Worm (Caenorhabditis elegans) whole organism, young adult: ENCODE data around the gene pph-4.1.
A peak's percentile ranks its signal among the peaks of the same experiment; 100 is the strongest.

Experiments
- B0336.3 ChIP-seq: fragments of 200-800 bp; sonication (Bioruptor generic); IDR thresholded peaks from 2 replicates; pipeline ENCODE4 v1.3.6; 2022; ENCODE audit warnings: missing genetic modification characterization, missing compliant biosample characterization
- D2030.7 ChIP-seq: fragments of 200-800 bp; sonication (Bioruptor generic); IDR thresholded peaks from 2 replicates; pipeline ENCODE4 v1.3.6; 2022; ENCODE audit warnings: missing genetic modification reagents, missing genetic modification characterization, missing compliant biosample characterization
- F10E7.11 ChIP-seq: sonication (generic microtip); optimal IDR thresholded peaks from 2 replicates; lab custom pipeline; 2017; ENCODE audit warnings: mild to moderate bottlenecking, missing genetic modification characterization, moderate library complexity, missing compliant biosample characterization
- F33H1.4 ChIP-seq: fragments of 200-800 bp; sonication (Bioruptor generic); IDR thresholded peaks from 2 replicates; pipeline ENCODE4 v1.3.6; 2022; ENCODE audit warnings: missing genetic modification reagents, missing genetic modification characterization, missing compliant biosample characterization
- F37B4.10 ChIP-seq: fragments of 200-800 bp; sonication (Bioruptor generic); IDR thresholded peaks from 2 replicates; pipeline ENCODE4 v1.3.6; 2022; ENCODE audit warnings: missing genetic modification characterization, missing compliant biosample characterization
- K11D2.4 ChIP-seq: fragments of 200-800 bp; sonication (Bioruptor generic); IDR thresholded peaks from 2 replicates; pipeline ENCODE4 v1.3.6; 2022; ENCODE audit warnings: missing genetic modification reagents, missing genetic modification characterization, missing compliant biosample characterization
- K12H6.12 ChIP-seq: fragments of 200-800 bp; sonication (Bioruptor generic); optimal IDR thresholded peaks from 2 replicates; lab custom pipeline; 2018; ENCODE audit warnings: mild to moderate bottlenecking, missing genetic modification characterization, missing compliant biosample characterization
- T07F8.4 ChIP-seq: sonication (generic microtip); optimal IDR thresholded peaks from 2 replicates; lab custom pipeline; 2016; ENCODE audit warnings: mild to moderate bottlenecking, missing genetic modification characterization, moderate library complexity, missing compliant biosample characterization
- T26A5.8 ChIP-seq: sonication (generic microtip); optimal IDR thresholded peaks from 2 replicates; lab custom pipeline; 2016; ENCODE audit warnings: missing genetic modification characterization, missing compliant biosample characterization
- Y79H2A.3 ChIP-seq: fragments of 200-800 bp; sonication (Bioruptor generic); conservative IDR thresholded peaks from 2 replicates; pipeline ENCODE4 v1.3.6; 2022; ENCODE audit warnings: missing genetic modification reagents, missing genetic modification characterization, missing compliant biosample characterization
- ama-1 ChIP-seq, 3 experiments: fragments of 150-350 bp in 1 of 3; sonication (generic microtip) in 2 of 3; optimal IDR thresholded peaks; 2 replicates each; lab custom pipeline; 2014 to 2018; ENCODE audit warnings: missing biosample characterization in 2 of 3, missing genetic modification characterization in 2 of 3, missing genetic modification reagents in 2 of 3
- aptf-2 ChIP-seq: fragments of 200-800 bp; sonication (Bioruptor generic); conservative IDR thresholded peaks from 2 replicates; pipeline ENCODE4 v1.3.6; 2022; ENCODE audit warnings: missing genetic modification reagents, missing genetic modification characterization, missing compliant biosample characterization
- atf-7 ChIP-seq: sonication (generic microtip); optimal IDR thresholded peaks from 2 replicates; lab custom pipeline; 2017; ENCODE audit warnings: mild to moderate bottlenecking, missing genetic modification characterization, missing compliant biosample characterization
- attf-3 ChIP-seq: fragments of 200-800 bp; sonication (Bioruptor generic); conservative IDR thresholded peaks from 2 replicates; pipeline ENCODE4 v1.3.6; 2022; ENCODE audit warnings: missing genetic modification reagents, missing genetic modification characterization, missing compliant biosample characterization
- cebp-1 ChIP-seq, 2 experiments: fragments of 200-800 bp in 1 of 2; sonication (Bioruptor generic) in 1 of 2; sonication (generic microtip) in 1 of 2; IDR thresholded peaks in 1 of 2; optimal IDR thresholded peaks in 1 of 2; 2 replicates each; pipeline versions ENCODE4 v1.3.6 to Lab custom; 2017 to 2022; ENCODE audit warnings: missing compliant biosample characterization in 2 of 2, missing genetic modification characterization in 2 of 2, mild to moderate bottlenecking in 1 of 2, missing genetic modification reagents in 1 of 2, moderate library complexity in 1 of 2
- cebp-2 ChIP-seq: fragments of 200-800 bp; sonication (Bioruptor generic); IDR thresholded peaks from 2 replicates; pipeline ENCODE4 v1.3.6; 2022; ENCODE audit warnings: missing genetic modification characterization, missing compliant biosample characterization
- chd-7 ChIP-seq: sonication (generic microtip); optimal IDR thresholded peaks from 2 replicates; lab custom pipeline; 2016; ENCODE audit warnings: mild to moderate bottlenecking, missing genetic modification characterization, moderate library complexity, missing compliant biosample characterization
- dpl-1 ChIP-seq: fragments of 150-350 bp; optimal IDR thresholded peaks from 2 replicates; lab custom pipeline; 2014; ENCODE audit warnings: missing biosample characterization, missing genetic modification reagents, missing genetic modification characterization
- efl-1 ChIP-seq: fragments of 150-350 bp; optimal IDR thresholded peaks from 2 replicates; lab custom pipeline; 2014; ENCODE audit warnings: missing biosample characterization, missing genetic modification reagents, missing genetic modification characterization
- ekl-4 ChIP-seq: fragments of 200-800 bp; sonication (Bioruptor generic); IDR thresholded peaks from 2 replicates; pipeline ENCODE4 v1.3.6; 2022; ENCODE audit warnings: missing genetic modification reagents, missing genetic modification characterization, missing compliant biosample characterization
- him-1 ChIP-seq: sonication (generic microtip); optimal IDR thresholded peaks from 2 replicates; lab custom pipeline; 2016; ENCODE audit warnings: missing genotype, missing genetic modification reagents, missing genetic modification characterization, missing compliant biosample characterization
- hlh-12 ChIP-seq: sonication (generic microtip); optimal IDR thresholded peaks from 2 replicates; lab custom pipeline; 2016; ENCODE audit warnings: missing genetic modification characterization, missing compliant biosample characterization
- hmg-20 ChIP-seq: fragments of 200-800 bp; sonication (Bioruptor generic); IDR thresholded peaks from 2 replicates; pipeline ENCODE4 v1.3.6; 2022; ENCODE audit warnings: missing genetic modification reagents, missing genetic modification characterization, missing compliant biosample characterization
- hsf-1 ChIP-seq: fragments of 200-800 bp; sonication (Bioruptor generic); IDR thresholded peaks from 2 replicates; pipeline ENCODE4 v1.3.6; 2022; ENCODE audit warnings: missing genetic modification reagents, missing genetic modification characterization, missing compliant biosample characterization
- let-607 ChIP-seq, 2 experiments: fragments of 200-800 bp in 1 of 2; sonication (Bioruptor generic) in 1 of 2; sonication (generic microtip) in 1 of 2; optimal IDR thresholded peaks; 2 replicates each; lab custom pipeline; 2016 to 2018; ENCODE audit warnings: mild to moderate bottlenecking in 2 of 2, missing compliant biosample characterization in 2 of 2, missing genetic modification characterization in 2 of 2, moderate library complexity in 2 of 2, missing genotype in 1 of 2
- lin-26 ChIP-seq: fragments of 200-800 bp; sonication (Bioruptor generic); IDR thresholded peaks from 2 replicates; pipeline ENCODE4 v1.3.6; 2022; ENCODE audit warnings: missing genetic modification reagents, missing genetic modification characterization, missing compliant biosample characterization
- lin-40 ChIP-seq: sonication (generic microtip); optimal IDR thresholded peaks from 2 replicates; lab custom pipeline; 2016; ENCODE audit warnings: missing genetic modification characterization, mild to moderate bottlenecking, missing compliant biosample characterization, missing genotype, missing genetic modification reagents
- lin-54 ChIP-seq: fragments of 200-800 bp; sonication (Bioruptor generic); optimal IDR thresholded peaks from 2 replicates; lab custom pipeline; 2018; ENCODE audit warnings: mild to moderate bottlenecking, missing genetic modification characterization, missing compliant biosample characterization
- madf-3 ChIP-seq: fragments of 200-800 bp; sonication (Bioruptor generic); IDR thresholded peaks from 2 replicates; pipeline ENCODE4 v1.3.6; 2022; ENCODE audit warnings: missing genetic modification reagents, missing genetic modification characterization, missing compliant biosample characterization
- madf-8 ChIP-seq: fragments of 200-800 bp; sonication (Bioruptor generic); conservative IDR thresholded peaks from 2 replicates; pipeline ENCODE4 v1.3.6; 2022; ENCODE audit warnings: missing genetic modification reagents, missing genetic modification characterization, missing compliant biosample characterization
- mcd-1 ChIP-seq: fragments of 200-800 bp; sonication (Bioruptor generic); IDR thresholded peaks from 2 replicates; pipeline ENCODE4 v1.3.6; 2022; ENCODE audit warnings: missing genetic modification reagents, missing genetic modification characterization, missing compliant biosample characterization
- mes-4 ChIP-seq: sonication (generic microtip); optimal IDR thresholded peaks from 2 replicates; lab custom pipeline; 2016; ENCODE audit warnings: missing genotype, missing genetic modification characterization, missing compliant biosample characterization
- nfyb-1 ChIP-seq: fragments of 200-800 bp; sonication (Bioruptor generic); IDR thresholded peaks from 2 replicates; pipeline ENCODE4 v1.3.6; 2022; ENCODE audit warnings: missing genetic modification reagents, missing genetic modification characterization, missing compliant biosample characterization
- nhr-120 ChIP-seq: fragments of 200-800 bp; sonication (Bioruptor generic); IDR thresholded peaks from 2 replicates; pipeline ENCODE4 v1.3.6; 2022; ENCODE audit warnings: missing genetic modification characterization, missing compliant biosample characterization
- nhr-80 ChIP-seq: sonication (generic microtip); optimal IDR thresholded peaks from 2 replicates; lab custom pipeline; 2016; ENCODE audit warnings: missing genetic modification characterization, missing compliant biosample characterization
- rcor-1 ChIP-seq: fragments of 200-800 bp; sonication (Bioruptor generic); IDR thresholded peaks from 2 replicates; pipeline ENCODE4 v1.3.6; 2022; ENCODE audit warnings: missing genetic modification reagents, missing genetic modification characterization, missing compliant biosample characterization
- rpc-1 ChIP-seq, 2 experiments: fragments of 150-350 bp in 1 of 2; sonication (generic microtip) in 1 of 2; optimal IDR thresholded peaks; 2 replicates each; lab custom pipeline; 2014 to 2018; ENCODE audit warnings: missing biosample characterization in 1 of 2, missing genetic modification characterization in 1 of 2, missing genetic modification reagents in 1 of 2, missing genotype in 1 of 2
- sdz-38 ChIP-seq: sonication (generic microtip); optimal IDR thresholded peaks from 2 replicates; lab custom pipeline; 2016; ENCODE audit warnings: missing genotype, missing genetic modification characterization, missing compliant biosample characterization
- sea-2 ChIP-seq: fragments of 200-800 bp; sonication (Bioruptor generic); IDR thresholded peaks from 2 replicates; pipeline ENCODE4 v1.3.6; 2022; ENCODE audit warnings: missing genetic modification characterization, missing compliant biosample characterization
- tbp1 ChIP-seq: fragments of 200-800 bp; sonication (Bioruptor generic); optimal IDR thresholded peaks from 2 replicates; lab custom pipeline; 2018; ENCODE audit warnings: mild to moderate bottlenecking, missing genetic modification characterization, missing compliant biosample characterization
- tlf-1 ChIP-seq: fragments of 200-800 bp; sonication (Bioruptor generic); optimal IDR thresholded peaks from 2 replicates; lab custom pipeline; 2018; ENCODE audit warnings: mild to moderate bottlenecking, missing genetic modification characterization, missing compliant biosample characterization
- unc-62 ChIP-seq: fragments of 150-350 bp; optimal IDR thresholded peaks from 2 replicates; lab custom pipeline; 2014; ENCODE audit warnings: missing biosample characterization, missing genetic modification reagents, missing genetic modification characterization
- zfh-2 ChIP-seq: fragments of 200-800 bp; sonication (Bioruptor generic); conservative IDR thresholded peaks from 2 replicates; pipeline ENCODE4 v1.3.6; 2022; ENCODE audit warnings: missing genetic modification reagents, missing genetic modification characterization, missing compliant biosample characterization
- ztf-22 ChIP-seq: fragments of 200-800 bp; sonication (Bioruptor generic); optimal IDR thresholded peaks from 2 replicates; lab custom pipeline; 2018; ENCODE audit warnings: mild to moderate bottlenecking, missing genetic modification characterization, moderate library complexity, missing compliant biosample characterization
- ztf-3 ChIP-seq: fragments of 200-800 bp; sonication (Bioruptor generic); optimal IDR thresholded peaks from 2 replicates; lab custom pipeline; 2018; ENCODE audit warnings: mild to moderate bottlenecking, missing genetic modification characterization, missing compliant biosample characterization

The pph-4.1 gene

DNA sequence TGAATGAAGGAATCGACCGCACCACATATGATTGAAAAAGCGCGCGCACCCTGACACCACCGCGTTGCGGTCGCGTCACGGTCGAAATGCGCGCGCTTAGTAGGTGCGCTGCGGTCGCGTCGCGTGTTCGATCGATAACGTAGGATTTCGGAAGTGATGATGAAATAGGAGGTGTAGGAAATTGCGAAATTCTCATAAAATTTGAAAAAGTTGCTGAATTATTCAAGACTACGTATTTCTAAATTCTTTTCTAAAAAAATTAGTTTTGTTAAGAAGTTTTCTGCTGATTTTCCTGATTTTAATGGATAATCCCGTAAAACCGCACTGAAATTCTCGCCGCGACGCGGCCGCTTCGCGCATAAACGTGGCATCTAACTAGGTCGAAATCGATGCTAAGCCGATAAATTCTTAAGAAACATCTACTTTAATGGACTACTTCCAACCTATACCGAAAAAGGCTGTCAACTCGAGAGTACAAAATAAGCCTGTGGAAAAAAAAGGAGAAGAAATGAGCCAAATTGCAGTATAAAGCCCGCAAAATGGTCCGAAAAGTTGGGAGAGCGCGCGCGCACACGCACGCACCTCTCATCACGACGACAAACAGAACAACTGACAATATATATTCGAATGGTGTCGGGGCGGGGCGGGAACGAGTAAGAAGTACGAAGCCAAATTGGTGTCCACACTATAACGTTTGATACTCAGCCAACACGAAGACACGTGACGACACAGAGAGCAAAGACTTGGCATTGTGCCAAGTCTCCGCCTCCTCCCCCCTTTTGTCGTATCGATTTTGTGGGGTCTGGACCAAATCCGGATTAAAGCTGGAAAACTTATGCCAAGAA is 17.5 kb upstream of the pph-4.1 start, which contains the start of gene his-72:
TSS of gene his-72 (minus strand) at position 589 of the 845 bp plus-strand sequence.
- TF ChIP-seq nhr-120 (GFP tag; lab: Robert Waterston, UW) (no peak), him-1 (no peak), attf-3 (GFP tag; lab: Robert Waterston, UW) (no peak), efl-1 (GFP tag; lab: Kevin White, UChicago) (peak; percentile 56), rpc-1 (optimal IDR thresholded peaks at IDR 0.05; lab: Kevin White, UChicago) (no peak), rpc-1 (tag; optimal IDR thresholded peaks at IDR 0.05; lab: Kevin White, UChicago) (no peak), lin-40 (tag; lab: Kevin White, UChicago) (no peak), lin-26 (GFP tag; lab: Robert Waterston, UW) (peak; percentile 31; the same call in 1 of the 2 replicates), tlf-1 (GFP tag; lab: Kevin White, UChicago) (no peak), zfh-2 (no peak), T07F8.4 (tag; lab: Kevin White, UChicago) (no peak), aptf-2 (GFP tag; lab: Robert Waterston, UW) (no peak; the same call in 1 of the 2 replicates), mcd-1 (GFP tag; lab: Robert Waterston, UW) (peak; percentile 28; the same call in 1 of the 2 replicates), hlh-12 (tag; lab: Kevin White, UChicago) (no peak), ztf-22 (GFP tag; lab: Kevin White, UChicago) (no peak), F10E7.11 (tag; lab: Kevin White, UChicago) (no peak), D2030.7 (GFP tag; lab: Robert Waterston, UW) (peak; percentile 8; the same call in 1 of the 2 replicates), mes-4 (tag; lab: Kevin White, UChicago) (no peak), atf-7 (tag; lab: Kevin White, UChicago) (peak; percentile 2), nfyb-1 (peak; percentile 61; the same call in 1 of the 2 replicates), Y79H2A.3 (GFP tag; lab: Robert Waterston, UW) (0 out of 2 replicates have a peak, but pooled peaks have one; percentile 6), tbp1 (GFP tag; lab: Kevin White, UChicago) (no peak), dpl-1 (GFP tag; lab: Kevin White, UChicago) (no peak), madf-8 (GFP tag; lab: Robert Waterston, UW) (no peak), K11D2.4 (GFP tag; lab: Robert Waterston, UW) (no peak), ekl-4 (GFP tag; lab: Robert Waterston, UW) (no peak; the same call in 1 of the 2 replicates), F37B4.10 (GFP tag; lab: Robert Waterston, UW) (no peak), chd-7 (tag; lab: Kevin White, UChicago) (no peak), sdz-38 (tag; lab: Kevin White, UChicago) (no peak), cebp-1 (GFP tag; IDR thresholded peaks at IDR 0.05; lab: Robert Waterston, UW) (peak; percentile 84), cebp-1 (tag; optimal IDR thresholded peaks at IDR 0.05; lab: Kevin White, UChicago) (peak; percentile 95), ztf-3 (GFP tag; lab: Kevin White, UChicago) (no peak), unc-62 (GFP tag; lab: Kevin White, UChicago) (no peak), K12H6.12 (tag; lab: Kevin White, UChicago) (peak; percentile 19), T26A5.8 (tag; lab: Kevin White, UChicago) (no peak), hmg-20 (GFP tag; lab: Robert Waterston, UW) (no peak), lin-54 (GFP tag; lab: Kevin White, UChicago) (peak; percentile 21), F33H1.4 (GFP tag; lab: Robert Waterston, UW) (peak; percentile 15; the same call in 1 of the 2 replicates), sea-2 (GFP tag; lab: Robert Waterston, UW) (0 out of 2 replicates have a peak, but pooled peaks have one; percentile 7), B0336.3 (GFP tag; lab: Robert Waterston, UW) (0 out of 2 replicates have a peak, but pooled peaks have one; percentile 51), rcor-1 (GFP tag; lab: Robert Waterston, UW) (0 out of 2 replicates have a peak, but pooled peaks have one; percentile 17), madf-3 (GFP tag; lab: Robert Waterston, UW) (peak; percentile 95), hsf-1 (GFP tag; lab: Robert Waterston, UW) (no peak; the same call in 1 of the 2 replicates), nhr-80 (tag; lab: Kevin White, UChicago) (peak; percentile 22), ama-1 (optimal IDR thresholded peaks at IDR 0.05; lab: Kevin White, UChicago) (peak; percentile 74), ama-1 (GFP tag; optimal IDR thresholded peaks at IDR 0.05; lab: Kevin White, UChicago) (no peak), cebp-2 (0 out of 2 replicates have a peak, but pooled peaks have one; percentile 17), let-607 (tag; optimal IDR thresholded peaks at IDR 0.05; lab: Kevin White, UChicago) (peak in 1 of 2 experiments; percentile 11)
